Worm (Caenorhabditis elegans) whole organism, late embryonic: ENCODE data around the gene glr-8.

Experiments used
- T23F11.4 ChIP-seq: fragments of 200-800 bp; sonication (Bioruptor generic); optimal IDR thresholded peaks from 2 replicates; lab custom pipeline; 2018; ENCODE audit warnings: mild to moderate bottlenecking, missing genetic modification characterization, missing compliant biosample characterization
- ahr-1 ChIP-seq: sonication (generic microtip); optimal IDR thresholded peaks from 2 replicates; lab custom pipeline; 2016; ENCODE audit warnings: missing genetic modification characterization, missing compliant biosample characterization
- ama-1 ChIP-seq: fragments of 150-350 bp; optimal IDR thresholded peaks from 2 replicates; lab custom pipeline; 2014
- ceh-31 ChIP-seq: sonication (generic microtip); optimal IDR thresholded peaks from 2 replicates; lab custom pipeline; 2016; ENCODE audit warnings: missing genetic modification characterization, missing compliant biosample characterization
- ceh-48 ChIP-seq: sonication (generic microtip); optimal IDR thresholded peaks from 2 replicates; lab custom pipeline; 2016; ENCODE audit warnings: missing genetic modification characterization, inconsistent platforms, missing compliant biosample characterization
- fkh-10 ChIP-seq: fragments of 150-350 bp; optimal IDR thresholded peaks from 2 replicates; lab custom pipeline; 2014; ENCODE audit warnings: missing biosample characterization, missing genetic modification reagents, missing genetic modification characterization
- gmeb-2 ChIP-seq: sonication (generic microtip); optimal IDR thresholded peaks from 2 replicates; lab custom pipeline; 2016; ENCODE audit warnings: missing genetic modification characterization, inconsistent platforms, missing compliant biosample characterization
- lim-6 ChIP-seq: sonication (generic microtip); optimal IDR thresholded peaks from 2 replicates; lab custom pipeline; 2016; ENCODE audit warnings: missing genetic modification characterization, missing compliant biosample characterization
- lin-11 ChIP-seq: fragments of 200-800 bp; sonication (Bioruptor generic); optimal IDR thresholded peaks from 2 replicates; lab custom pipeline; 2018; ENCODE audit warnings: mild to moderate bottlenecking, missing genetic modification characterization, missing compliant biosample characterization
- nhr-232 ChIP-seq: sonication (generic microtip); optimal IDR thresholded peaks from 2 replicates; lab custom pipeline; 2016; ENCODE audit warnings: missing genetic modification characterization, missing compliant biosample characterization
- pag-3 ChIP-seq: sonication (generic microtip); optimal IDR thresholded peaks from 2 replicates; lab custom pipeline; 2016; ENCODE audit warnings: missing compliant biosample characterization, missing genetic modification characterization, borderline replicate concordance
- pqm-1 ChIP-seq: sonication (generic microtip); optimal IDR thresholded peaks from 2 replicates; lab custom pipeline; 2016; ENCODE audit warnings: missing genetic modification characterization, missing compliant biosample characterization
- rnt-1 ChIP-seq: sonication (generic microtip); optimal IDR thresholded peaks from 2 replicates; lab custom pipeline; 2016; ENCODE audit warnings: missing genetic modification characterization, missing compliant biosample characterization
- sox-4 ChIP-seq: sonication (generic microtip); optimal IDR thresholded peaks from 2 replicates; lab custom pipeline; 2017; ENCODE audit warnings: mild to moderate bottlenecking, missing genetic modification characterization, inconsistent platforms, missing compliant biosample characterization

DNA sequence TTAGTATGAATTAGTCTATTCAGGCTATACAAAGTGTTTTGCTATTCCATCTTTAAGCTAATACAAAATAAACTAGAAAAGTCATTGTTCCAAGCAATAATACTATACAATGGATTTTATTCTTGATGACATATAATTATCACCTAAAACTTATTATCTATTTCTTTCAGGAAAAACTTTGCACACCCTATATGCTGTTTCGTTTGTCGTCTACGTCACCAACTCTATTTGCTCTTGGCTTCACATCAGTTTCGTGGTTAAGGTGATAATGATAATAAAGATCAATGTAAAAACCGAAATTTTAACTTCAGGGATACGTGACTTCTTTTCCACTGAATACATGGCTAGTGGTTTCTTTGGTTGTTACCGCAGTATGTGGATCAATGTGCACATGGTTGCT is 43.3 kb upstream of the glr-8 start:
- no peak for TF ChIP-seq ama-1 (lab: Kevin White, UChicago)
- no peak for TF ChIP-seq fkh-10 (GFP tag; lab: Kevin White, UChicago)
- no peak for TF ChIP-seq lim-6 (tag; lab: Kevin White, UChicago)
- no peak for TF ChIP-seq ceh-31 (tag; lab: Kevin White, UChicago)
- no peak for TF ChIP-seq pqm-1
- no peak for TF ChIP-seq pag-3
- no peak for TF ChIP-seq gmeb-2
- no peak for TF ChIP-seq ahr-1
- no peak for TF ChIP-seq rnt-1 (tag; lab: Kevin White, UChicago)
- no peak for TF ChIP-seq T23F11.4 (GFP tag; lab: Kevin White, UChicago)
- TF ChIP-seq sox-4 (tag; lab: Kevin White, UChicago), result no peak
- TF ChIP-seq ceh-48 (tag; lab: Kevin White, UChicago), result no peak
- no peak for TF ChIP-seq lin-11
- no peak for TF ChIP-seq nhr-232
